Fruit fly (Drosophila melanogaster) S2 (cell line): Measurements from ENCODE around the gene CG7352.

ENCODE experiments used
- CG8478 ChIP-seq: fragments of >200 bp; optimal IDR thresholded peaks from 2 replicates; lab custom pipeline; 2018
- CTCF ChIP-seq, 2 experiments: fragments of >200 bp; optimal IDR thresholded peaks; 2 replicates each; lab custom pipeline; 2018

DNA sequence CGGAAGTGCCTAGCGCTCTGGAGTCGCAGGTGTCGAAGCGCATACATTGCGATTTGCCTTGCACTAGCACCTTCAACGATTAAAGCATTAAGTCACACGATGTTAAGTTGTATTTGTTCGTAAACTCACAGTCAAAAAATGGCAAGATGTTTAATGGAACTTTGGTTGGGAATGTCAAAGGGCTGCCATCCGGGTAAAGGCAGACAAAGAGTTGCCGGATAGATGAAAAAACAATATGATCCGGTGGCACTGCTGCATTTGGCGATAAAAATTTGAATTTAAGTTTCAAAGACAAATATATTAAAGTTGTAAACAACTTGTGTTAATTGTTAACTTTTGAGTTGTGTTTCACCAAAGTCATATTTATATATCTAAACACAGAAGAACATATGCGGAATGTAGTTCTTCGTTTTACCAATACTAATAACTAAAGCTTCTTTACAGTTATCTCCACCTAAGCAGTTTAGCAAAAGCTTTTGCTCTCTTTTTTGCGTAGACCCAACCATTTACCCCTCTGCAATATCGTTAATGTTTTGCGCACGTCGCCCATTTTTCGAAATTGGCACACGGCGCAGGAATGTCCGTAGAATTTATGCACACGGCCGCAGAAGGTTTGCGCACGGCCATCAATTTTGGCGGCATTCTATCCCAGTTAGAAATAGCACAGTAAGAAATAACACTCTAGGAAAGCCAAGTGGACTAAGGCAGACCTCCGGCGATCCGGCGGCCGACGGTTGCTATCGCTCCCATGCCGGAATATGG is 30.9 kb upstream of the CG7352 start, which contains the start of gene Coq2:
- TF ChIP-seq CG8478 (lab: Kevin White, UChicago): no peak
- TF ChIP-seq CTCF (optimal IDR thresholded peaks at IDR 0.05; lab: Kevin White, UChicago): peak; percentile 48 to 60
